Fruit fly (Drosophila melanogaster) whole organism, wandering third instar larva: ENCODE results near the gene mon2.

Experiments
- N ChIP-seq: fragments of >200 bp; optimal IDR thresholded peaks from 2 replicates; lab custom pipeline; 2018; ENCODE audit warnings: missing biosample characterization, missing external identifiers, missing genetic modification characterization
- Vsx2 ChIP-seq: fragments of 200-300, 225-300 bp; sonication (Bioruptor generic); optimal IDR thresholded peaks from 2 replicates; lab custom pipeline; 2018; ENCODE audit warnings: missing biosample characterization, missing genetic modification characterization; ENCODE audit not compliant: partially characterized antibody
- usp ChIP-seq: fragments of >200 bp; optimal IDR thresholded peaks from 2 replicates; lab custom pipeline; 2017; ENCODE audit warnings: missing biosample characterization, missing genetic modification characterization

dm6 chr2L:8126849-8127602 is 3.2 kb upstream of the mon2 start, which contains the start of the genes CG12375 and CG8668:
- TF ChIP-seq Vsx2 (GFP tag; lab: Kevin White, UChicago): peak; percentile 38
- no peak for TF ChIP-seq usp (GFP tag; lab: Kevin White, UChicago)
- no peak for TF ChIP-seq N (GFP tag; lab: Kevin White, UChicago)
